Worm (Caenorhabditis elegans) whole organism, L1 larva: ENCODE results near the gene plp-2.

Source experiments
- blmp-1 ChIP-seq: fragments of 150-350 bp; optimal IDR thresholded peaks from 2 replicates; lab custom pipeline; 2014; ENCODE audit warnings: missing biosample characterization, missing genetic modification characterization
- ceh-82 ChIP-seq, 3 experiments: fragments of 150-350 bp in 1 of 3; sonication (generic microtip) in 2 of 3; optimal IDR thresholded peaks; 2 replicates each; lab custom pipeline; 2014 to 2017; ENCODE audit warnings: missing biosample characterization in 3 of 3, missing genetic modification characterization in 3 of 3
- hlh-17 ChIP-seq: fragments of 200-800 bp; sonication (Bioruptor generic); optimal IDR thresholded peaks from 2 replicates; lab custom pipeline; 2018; ENCODE audit warnings: missing genetic modification characterization, mild to moderate bottlenecking, missing compliant biosample characterization, moderate library complexity, borderline replicate concordance
- jun-1 ChIP-seq: fragments of 150-350 bp; optimal IDR thresholded peaks from 2 replicates; lab custom pipeline; 2014; ENCODE audit warnings: missing biosample characterization, missing genetic modification reagents, missing genetic modification characterization
- nhr-28 ChIP-seq: fragments of 150-350 bp; optimal IDR thresholded peaks from 2 replicates; lab custom pipeline; 2014; ENCODE audit warnings: missing biosample characterization, missing genetic modification characterization
- nhr-71 ChIP-seq: sonication (generic microtip); optimal IDR thresholded peaks from 2 replicates; lab custom pipeline; 2016; ENCODE audit warnings: mild to moderate bottlenecking, missing genetic modification characterization, moderate library complexity, missing compliant biosample characterization
- nhr-85 ChIP-seq: sonication (generic microtip); peaks from one replicate; lab custom pipeline; 2016; ENCODE audit warnings: missing genetic modification characterization, inconsistent platforms, missing compliant biosample characterization
- snpc-4 ChIP-seq: fragments of 150-350 bp; optimal IDR thresholded peaks from 2 replicates; lab custom pipeline; 2014; ENCODE audit warnings: missing biosample characterization, missing genetic modification characterization
- tbx-2 ChIP-seq: sonication (generic microtip); optimal IDR thresholded peaks from 2 replicates; lab custom pipeline; 2016; ENCODE audit warnings: missing genetic modification characterization, missing compliant biosample characterization
- unc-30 ChIP-seq: sonication (generic microtip); optimal IDR thresholded peaks from 2 replicates; lab custom pipeline; 2017; ENCODE audit warnings: missing biosample characterization, missing genetic modification characterization
- ztf-11 ChIP-seq, 2 experiments: sonication (generic microtip); optimal IDR thresholded peaks; 2 replicates each; lab custom pipeline; 2016 to 2017; ENCODE audit warnings: missing genetic modification characterization in 2 of 2, missing biosample characterization in 1 of 2, missing compliant biosample characterization in 1 of 2

Gene plp-2

ce11 chrX:14938188-14938587, 44.4 kb downstream of the plp-2 start:
- TF ChIP-seq snpc-4 (tag; lab: Kevin White, UChicago) (peak; percentile 87), nhr-28 (tag; lab: Kevin White, UChicago) (no peak), blmp-1 (no peak), tbx-2 (tag; lab: Kevin White, UChicago) (no peak), unc-30 (no peak), hlh-17 (GFP tag; lab: Kevin White, UChicago) (no peak), jun-1 (tag; lab: Kevin White, UChicago) (no peak), ceh-82 (tag; optimal IDR thresholded peaks at IDR 0.05; lab: Kevin White, UChicago) (no peak), nhr-85 (peak; percentile 39), nhr-71 (tag; lab: Kevin White, UChicago) (peak; percentile 9), ztf-11 (tag; optimal IDR thresholded peaks at IDR 0.05; lab: Kevin White, UChicago) (no peak)
- TF ChIP-seq, all 84 proteins: peak for 3
